Fruit fly (Drosophila melanogaster) whole organism, adult: ENCODE measurements around the gene CG2211.

ENCODE experiments used
- CG11617 ChIP-seq: fragments of 200-800 bp; sonication (Bioruptor generic); optimal IDR thresholded peaks from 2 replicates; lab custom pipeline; 2017; ENCODE audit warnings: mild to moderate bottlenecking, missing biosample characterization, missing genetic modification reagents, missing genetic modification characterization
- CG12768 ChIP-seq: fragments of 200-800 bp; sonication (Bioruptor generic); optimal IDR thresholded peaks from 2 replicates; lab custom pipeline; 2017; ENCODE audit warnings: missing biosample characterization, missing genetic modification characterization, mild to moderate bottlenecking, moderate library complexity, missing genetic modification reagents
- CG14711 ChIP-seq: fragments of 200-800 bp; sonication (Bioruptor generic); optimal IDR thresholded peaks from 2 replicates; lab custom pipeline; 2018; ENCODE audit warnings: missing biosample characterization, mild to moderate bottlenecking, missing genetic modification characterization, moderate library complexity
- CG1620 ChIP-seq: fragments of 200-800 bp; sonication (Bioruptor generic); optimal IDR thresholded peaks from 2 replicates; lab custom pipeline; 2016; ENCODE audit warnings: missing biosample characterization, missing genetic modification characterization
- CG33017 ChIP-seq: fragments of 200-800 bp; sonication (Bioruptor generic); optimal IDR thresholded peaks from 2 replicates; lab custom pipeline; 2018; ENCODE audit warnings: missing biosample characterization, mild to moderate bottlenecking, missing genetic modification characterization, moderate library complexity
- CG5204 ChIP-seq: fragments of 200-800 bp; sonication (Bioruptor generic); optimal IDR thresholded peaks from 2 replicates; lab custom pipeline; 2016; ENCODE audit warnings: missing biosample characterization, missing genetic modification characterization
- CG7045 ChIP-seq: fragments of 200-800 bp; sonication (Bioruptor generic); optimal IDR thresholded peaks from 2 replicates; lab custom pipeline; 2017; ENCODE audit warnings: missing biosample characterization, mild to moderate bottlenecking, missing genetic modification characterization
- CG7101 ChIP-seq: fragments of 200-800 bp; sonication (Bioruptor generic); optimal IDR thresholded peaks from 2 replicates; lab custom pipeline; 2018; ENCODE audit warnings: missing biosample characterization, mild to moderate bottlenecking, missing genetic modification characterization, moderate library complexity
- Clk ChIP-seq: fragments of 200-800 bp; sonication (Bioruptor generic); optimal IDR thresholded peaks from 2 replicates; lab custom pipeline; 2017; ENCODE audit warnings: missing biosample characterization, missing genetic modification characterization
- Crg-1 ChIP-seq: fragments of 200-800 bp; sonication (Bioruptor generic); optimal IDR thresholded peaks from 2 replicates; lab custom pipeline; 2016; ENCODE audit warnings: missing biosample characterization, missing genetic modification characterization
- Hr96 ChIP-seq: fragments of 200-800 bp; sonication (Bioruptor generic); optimal IDR thresholded peaks from 2 replicates; lab custom pipeline; 2016; ENCODE audit warnings: missing biosample characterization, missing genetic modification characterization
- Mnt ChIP-seq: fragments of 200-800 bp; sonication (Bioruptor generic); optimal IDR thresholded peaks from 2 replicates; lab custom pipeline; 2016; ENCODE audit warnings: missing biosample characterization, mild to moderate bottlenecking, missing genetic modification characterization
- bab1 ChIP-seq: fragments of 200-800 bp; sonication (Bioruptor generic); optimal IDR thresholded peaks from 3 replicates; lab custom pipeline; 2019; ENCODE audit warnings: missing biosample characterization, mild to moderate bottlenecking, missing genetic modification characterization, moderate library complexity
- cic ChIP-seq: fragments of 200-800 bp; sonication (Bioruptor generic); optimal IDR thresholded peaks from 2 replicates; lab custom pipeline; 2017; ENCODE audit warnings: missing biosample characterization, mild to moderate bottlenecking, missing genetic modification characterization, moderate library complexity
- cnc ChIP-seq, 2 experiments: fragments of >200 bp; optimal IDR thresholded peaks; 2 replicates each; lab custom pipeline; 2017
- kay ChIP-seq: fragments of 200-800 bp; sonication (Bioruptor generic); peaks from one replicate; lab custom pipeline; 2016; ENCODE audit warnings: missing biosample characterization, missing genetic modification characterization, borderline replicate concordance
- ovo ChIP-seq: fragments of 200-800 bp; sonication (Bioruptor generic); optimal IDR thresholded peaks from 2 replicates; lab custom pipeline; 2016; ENCODE audit warnings: missing biosample characterization, missing genetic modification characterization
- pad ChIP-seq: fragments of 200-800 bp; sonication (Bioruptor generic); optimal IDR thresholded peaks from 3 replicates; lab custom pipeline; 2017; ENCODE audit warnings: missing biosample characterization, missing genetic modification characterization, mild to moderate bottlenecking, moderate library complexity, missing genetic modification reagents
- tj ChIP-seq: fragments of 200-800 bp; sonication (Bioruptor generic); optimal IDR thresholded peaks from 3 replicates; lab custom pipeline; 2017; ENCODE audit warnings: missing biosample characterization, mild to moderate bottlenecking, missing genetic modification characterization, moderate library complexity
- toe ChIP-seq: fragments of 200-800 bp; sonication (Bioruptor generic); optimal IDR thresholded peaks from 2 replicates; lab custom pipeline; 2016; ENCODE audit warnings: missing biosample characterization, missing genetic modification characterization

CG2211 gene

dm6 chr3L:1307005-1307632, 28.0 kb downstream of the CG2211 start, which contains the start of the genes Ctr9 and Nt5a:
Gene Ctr9, plus strand, starts transcription at chr3L:1307224.
Gene Nt5a, minus strand, starts transcription at chr3L:1307418.
- TF ChIP-seq kay (GFP tag; lab: Kevin White, UChicago) (no peak), CG33017 (tag; lab: Kevin White, UChicago) (peak; percentile 13), Clk (no peak), CG7101 (tag; lab: Kevin White, UChicago) (peak; percentile 70), CG1620 (GFP tag; lab: Kevin White, UChicago) (peak; percentile 86), CG11617 (GFP tag; lab: Kevin White, UChicago) (peak; percentile 60), toe (GFP tag; lab: Kevin White, UChicago) (no peak), cic (GFP tag; lab: Kevin White, UChicago) (peak; percentile 81), tj (peak; percentile 57), cnc (optimal IDR thresholded peaks at IDR 0.05; lab: Kevin White, UChicago) (no peak), Crg-1 (GFP tag; lab: Kevin White, UChicago) (peak; percentile 75), CG12768 (GFP tag; lab: Kevin White, UChicago) (peak; percentile 37), ovo (GFP tag; lab: Kevin White, UChicago) (peak; percentile 22), CG14711 (tag; lab: Kevin White, UChicago) (peak; percentile 78), pad (GFP tag; lab: Kevin White, UChicago) (peak; percentile 12), CG7045 (peak; percentile 5), bab1 (peak; percentile 59), Mnt (peak; percentile 78)

- TF ChIP-seq CG33017 (tag; lab: Kevin White, UChicago) (peak; percentile 21), cic (GFP tag; lab: Kevin White, UChicago) (peak; percentile 73), CG12768 (GFP tag; lab: Kevin White, UChicago) (peak; percentile 20), toe (GFP tag; lab: Kevin White, UChicago) (no peak)
Observed at dm6 chr3L:1305317-1305716, 29.8 kb downstream of the CG2211 start.

- TF ChIP-seq CG33017 (tag; lab: Kevin White, UChicago) = no peak
- TF ChIP-seq Hr96 (GFP tag; lab: Kevin White, UChicago) = no peak
- TF ChIP-seq toe (GFP tag; lab: Kevin White, UChicago) = no peak
- TF ChIP-seq kay (GFP tag; lab: Kevin White, UChicago) = no peak
- no peak for TF ChIP-seq CG7101 (tag; lab: Kevin White, UChicago)
- no peak for TF ChIP-seq Clk
- no peak for TF ChIP-seq cic (GFP tag; lab: Kevin White, UChicago)
- TF ChIP-seq tj = no peak
- no peak for TF ChIP-seq CG12768 (GFP tag; lab: Kevin White, UChicago)
- no peak for TF ChIP-seq CG11617 (GFP tag; lab: Kevin White, UChicago)
- no peak for TF ChIP-seq Crg-1 (GFP tag; lab: Kevin White, UChicago)
- TF ChIP-seq CG1620 (GFP tag; lab: Kevin White, UChicago) = no peak
- no peak for TF ChIP-seq CG5204
Observed at dm6 chr3L:1302950-1303352, 32.2 kb downstream of the CG2211 start.

- TF ChIP-seq kay (GFP tag; lab: Kevin White, UChicago) (no peak), toe (GFP tag; lab: Kevin White, UChicago) (no peak), CG14711 (tag; lab: Kevin White, UChicago) (peak; percentile 17), Hr96 (GFP tag; lab: Kevin White, UChicago) (no peak), CG11617 (GFP tag; lab: Kevin White, UChicago) (peak; percentile 3), bab1 (peak; percentile 44), Clk (no peak), CG1620 (GFP tag; lab: Kevin White, UChicago) (peak; percentile 29), CG7045 (no peak), CG12768 (GFP tag; lab: Kevin White, UChicago) (no peak)
Observed at dm6 chr3L:1302234-1302949, 32.8 kb downstream of the CG2211 start, which contains the start of the genes Rac1 and Acat2. Gene Rac1, minus strand, starts transcription at chr3L:1302683. Gene Acat2, plus strand, starts transcription at chr3L:1302944.

dm6 chr3L:1300076-1300635, 35.0 kb downstream of the CG2211 start:
- TF ChIP-seq toe (GFP tag; lab: Kevin White, UChicago) (no peak), kay (GFP tag; lab: Kevin White, UChicago) (no peak), ovo (GFP tag; lab: Kevin White, UChicago) (no peak), Clk (no peak), cnc (optimal IDR thresholded peaks at IDR 0.05; lab: Kevin White, UChicago) (no peak), Crg-1 (GFP tag; lab: Kevin White, UChicago) (no peak), Mnt (no peak), CG14711 (tag; lab: Kevin White, UChicago) (peak; percentile 80), Hr96 (GFP tag; lab: Kevin White, UChicago) (no peak), cic (GFP tag; lab: Kevin White, UChicago) (no peak), CG11617 (GFP tag; lab: Kevin White, UChicago) (peak; percentile 52), CG33017 (tag; lab: Kevin White, UChicago) (peak; percentile 52), CG12768 (GFP tag; lab: Kevin White, UChicago) (peak; percentile 3), CG7045 (peak; percentile 44), tj (peak; percentile 98), pad (GFP tag; lab: Kevin White, UChicago) (peak; percentile 67), CG5204 (no peak), CG1620 (GFP tag; lab: Kevin White, UChicago) (no peak), CG7101 (tag; lab: Kevin White, UChicago) (peak; percentile 76), bab1 (peak; percentile 91)
